Worm (Caenorhabditis elegans) whole organism, young adult: Measurements from ENCODE around the gene F55C5.10.

Experiments
- B0019.2 ChIP-seq: fragments of 200-800 bp; sonication (Bioruptor generic); conservative IDR thresholded peaks from 2 replicates; pipeline ENCODE4 v1.3.6; 2022; ENCODE audit warnings: missing genetic modification reagents, missing genetic modification characterization, missing compliant biosample characterization
- B0035.1 ChIP-seq: sonication (generic microtip); optimal IDR thresholded peaks from 2 replicates; lab custom pipeline; 2016; ENCODE audit warnings: missing genetic modification characterization, mild to moderate bottlenecking, missing compliant biosample characterization, missing genotype, missing genetic modification reagents
- B0261.1 ChIP-seq: sonication (generic microtip); optimal IDR thresholded peaks from 2 replicates; lab custom pipeline; 2016; ENCODE audit warnings: mild to moderate bottlenecking, missing genetic modification characterization, moderate library complexity, missing compliant biosample characterization
- F10E7.11 ChIP-seq: sonication (generic microtip); optimal IDR thresholded peaks from 2 replicates; lab custom pipeline; 2017; ENCODE audit warnings: mild to moderate bottlenecking, missing genetic modification characterization, moderate library complexity, missing compliant biosample characterization
- F39B2.1 ChIP-seq: fragments of 200-800 bp; sonication (Bioruptor generic); IDR thresholded peaks from 2 replicates; pipeline ENCODE4 v1.3.6; 2022; ENCODE audit warnings: missing genetic modification reagents, missing genetic modification characterization, missing compliant biosample characterization
- F57A8.1 ChIP-seq: fragments of 200-800 bp; sonication (Bioruptor generic); optimal IDR thresholded peaks from 2 replicates; lab custom pipeline; 2018; ENCODE audit warnings: mild to moderate bottlenecking, missing genetic modification characterization, moderate library complexity, missing compliant biosample characterization
- K11D2.4 ChIP-seq: fragments of 200-800 bp; sonication (Bioruptor generic); IDR thresholded peaks from 2 replicates; pipeline ENCODE4 v1.3.6; 2022; ENCODE audit warnings: missing genetic modification reagents, missing genetic modification characterization, missing compliant biosample characterization
- Y79H2A.3 ChIP-seq: fragments of 200-800 bp; sonication (Bioruptor generic); conservative IDR thresholded peaks from 2 replicates; pipeline ENCODE4 v1.3.6; 2022; ENCODE audit warnings: missing genetic modification reagents, missing genetic modification characterization, missing compliant biosample characterization
- aptf-3 ChIP-seq: fragments of 200-800 bp; sonication (Bioruptor generic); IDR thresholded peaks from 2 replicates; pipeline ENCODE4 v1.3.6; 2022; ENCODE audit warnings: missing genetic modification characterization, missing compliant biosample characterization
- ccch-3 ChIP-seq: fragments of 200-800 bp; sonication (Bioruptor generic); optimal IDR thresholded peaks from 2 replicates; lab custom pipeline; 2018; ENCODE audit warnings: mild to moderate bottlenecking, missing genetic modification characterization, missing compliant biosample characterization
- ceh-100 ChIP-seq: fragments of 200-800 bp; sonication (Bioruptor generic); IDR thresholded peaks from 2 replicates; pipeline ENCODE4 v1.3.6; 2022; ENCODE audit warnings: missing genetic modification reagents, missing genetic modification characterization, missing compliant biosample characterization
- ceh-58 ChIP-seq: fragments of 200-800 bp; sonication (Bioruptor generic); IDR thresholded peaks from 2 replicates; pipeline ENCODE4 v1.3.6; 2022; ENCODE audit warnings: missing genetic modification characterization, missing compliant biosample characterization
- chd-7 ChIP-seq: sonication (generic microtip); optimal IDR thresholded peaks from 2 replicates; lab custom pipeline; 2016; ENCODE audit warnings: mild to moderate bottlenecking, missing genetic modification characterization, moderate library complexity, missing compliant biosample characterization
- die-1 ChIP-seq: sonication (generic microtip); optimal IDR thresholded peaks from 2 replicates; lab custom pipeline; 2016; ENCODE audit warnings: missing genotype, mild to moderate bottlenecking, missing genetic modification characterization, missing compliant biosample characterization
- dpl-1 ChIP-seq: fragments of 150-350 bp; optimal IDR thresholded peaks from 2 replicates; lab custom pipeline; 2014; ENCODE audit warnings: missing biosample characterization, missing genetic modification reagents, missing genetic modification characterization
- egl-44 ChIP-seq: fragments of 200-800 bp; sonication (Bioruptor generic); IDR thresholded peaks from 2 replicates; pipeline ENCODE4 v1.3.6; 2022; ENCODE audit warnings: missing genetic modification reagents, missing genetic modification characterization, missing compliant biosample characterization
- egrh-3 ChIP-seq: fragments of 200-800 bp; sonication (Bioruptor generic); IDR thresholded peaks from 2 replicates; pipeline ENCODE4 v1.3.6; 2022; ENCODE audit warnings: missing genetic modification reagents, missing genetic modification characterization, missing compliant biosample characterization
- him-1 ChIP-seq: sonication (generic microtip); optimal IDR thresholded peaks from 2 replicates; lab custom pipeline; 2016; ENCODE audit warnings: missing genotype, missing genetic modification reagents, missing genetic modification characterization, missing compliant biosample characterization
- hlh-12 ChIP-seq: sonication (generic microtip); optimal IDR thresholded peaks from 2 replicates; lab custom pipeline; 2016; ENCODE audit warnings: missing genetic modification characterization, missing compliant biosample characterization
- hmg-1.2 ChIP-seq: fragments of 200-800 bp; sonication (Bioruptor generic); IDR thresholded peaks from 2 replicates; pipeline ENCODE4 v1.3.6; 2022; ENCODE audit warnings: missing genetic modification reagents, missing genetic modification characterization, missing compliant biosample characterization
- hrde-1 ChIP-seq: sonication (generic microtip); optimal IDR thresholded peaks from 2 replicates; lab custom pipeline; 2016; ENCODE audit warnings: missing genetic modification characterization, mild to moderate bottlenecking, missing compliant biosample characterization, moderate library complexity, missing genotype, missing genetic modification reagents, borderline replicate concordance
- lag-1 ChIP-seq: fragments of 200-800 bp; sonication (Bioruptor generic); IDR thresholded peaks from 2 replicates; pipeline ENCODE4 v1.3.6; 2022; ENCODE audit warnings: missing genetic modification reagents, missing genetic modification characterization, missing compliant biosample characterization
- lsy-27 ChIP-seq: sonication (generic microtip); optimal IDR thresholded peaks from 2 replicates; lab custom pipeline; 2017; ENCODE audit warnings: missing genetic modification characterization, mild to moderate bottlenecking, missing compliant biosample characterization, antibody characterized with exemption, missing genotype, borderline replicate concordance; ENCODE audit not compliant: insufficient read depth
- madf-10 ChIP-seq: sonication (generic microtip); optimal IDR thresholded peaks from 2 replicates; lab custom pipeline; 2016; ENCODE audit warnings: mild to moderate bottlenecking, missing genetic modification characterization, missing compliant biosample characterization
- madf-8 ChIP-seq: fragments of 200-800 bp; sonication (Bioruptor generic); conservative IDR thresholded peaks from 2 replicates; pipeline ENCODE4 v1.3.6; 2022; ENCODE audit warnings: missing genetic modification reagents, missing genetic modification characterization, missing compliant biosample characterization
- nfya-2 ChIP-seq: fragments of 200-800 bp; sonication (Bioruptor generic); IDR thresholded peaks from 2 replicates; pipeline ENCODE4 v1.3.6; 2022; ENCODE audit warnings: missing genetic modification reagents, missing genetic modification characterization, missing compliant biosample characterization
- nhr-27 ChIP-seq: fragments of 200-800 bp; sonication (Bioruptor generic); optimal IDR thresholded peaks from 2 replicates; lab custom pipeline; 2018; ENCODE audit warnings: mild to moderate bottlenecking, missing genetic modification characterization, moderate library complexity, missing compliant biosample characterization
- pbrm-1 ChIP-seq: fragments of 200-800 bp; sonication (Bioruptor generic); IDR thresholded peaks from 2 replicates; pipeline ENCODE4 v1.3.6; 2022; ENCODE audit warnings: missing genetic modification reagents, missing genetic modification characterization, missing compliant biosample characterization
- pha-4 ChIP-seq: fragments of 150-350 bp; sonication (generic microtip); optimal IDR thresholded peaks from 2 replicates; lab custom pipeline; 2014; ENCODE audit warnings: missing biosample characterization, missing genetic modification reagents, missing genetic modification characterization
- repo-1 ChIP-seq: sonication (generic microtip); optimal IDR thresholded peaks from 2 replicates; lab custom pipeline; 2017; ENCODE audit warnings: mild to moderate bottlenecking, missing genetic modification characterization, missing compliant biosample characterization
- rpc-1 ChIP-seq, 2 experiments: fragments of 150-350 bp in 1 of 2; sonication (generic microtip) in 1 of 2; optimal IDR thresholded peaks; 2 replicates each; lab custom pipeline; 2014 to 2018; ENCODE audit warnings: missing biosample characterization in 1 of 2, missing genetic modification characterization in 1 of 2, missing genetic modification reagents in 1 of 2, missing genotype in 1 of 2
- snpc-1.3 ChIP-seq: sonication (generic microtip); optimal IDR thresholded peaks from 2 replicates; lab custom pipeline; 2017; ENCODE audit warnings: missing genetic modification characterization, mild to moderate bottlenecking, missing compliant biosample characterization, antibody characterized with exemption, moderate library complexity, missing genotype, missing genetic modification reagents; ENCODE audit not compliant: insufficient read depth
- snpc-4 ChIP-seq, 5 experiments: fragments of 150-350 bp in 1 of 5; sonication (generic microtip) in 4 of 5; optimal IDR thresholded peaks; 2 replicates each; lab custom pipeline; 2014 to 2018; ENCODE audit warnings: missing genetic modification characterization in 5 of 5, missing biosample characterization in 3 of 5, antibody characterized with exemption in 2 of 5, mild to moderate bottlenecking in 2 of 5, missing compliant biosample characterization in 2 of 5, missing genotype in 2 of 5, moderate library complexity in 2 of 5, missing genetic modification reagents in 1 of 5
- somi-1 ChIP-seq: fragments of 200-800 bp; sonication (Bioruptor generic); optimal IDR thresholded peaks from 2 replicates; lab custom pipeline; 2018; ENCODE audit warnings: mild to moderate bottlenecking, missing genetic modification characterization, missing compliant biosample characterization
- unc-130 ChIP-seq: sonication (generic microtip); optimal IDR thresholded peaks from 2 replicates; lab custom pipeline; 2016; ENCODE audit warnings: missing genetic modification reagents, missing genetic modification characterization, missing compliant biosample characterization
- zim-3 ChIP-seq: sonication (generic microtip); optimal IDR thresholded peaks from 2 replicates; lab custom pipeline; 2017; ENCODE audit warnings: mild to moderate bottlenecking, missing genetic modification characterization, moderate library complexity, missing compliant biosample characterization
- ztf-22 ChIP-seq: fragments of 200-800 bp; sonication (Bioruptor generic); optimal IDR thresholded peaks from 2 replicates; lab custom pipeline; 2018; ENCODE audit warnings: mild to moderate bottlenecking, missing genetic modification characterization, moderate library complexity, missing compliant biosample characterization
- ztf-3 ChIP-seq: fragments of 200-800 bp; sonication (Bioruptor generic); optimal IDR thresholded peaks from 2 replicates; lab custom pipeline; 2018; ENCODE audit warnings: mild to moderate bottlenecking, missing genetic modification characterization, missing compliant biosample characterization

The F55C5.10 gene

ce11 chrV:12252272-12252671 is 31.0 kb upstream of the F55C5.10 start, which contains the start of gene lrx-1:
Gene lrx-1, plus strand, starts transcription at chrV:12252572.
- TF ChIP-seq zim-3 (tag; lab: Kevin White, UChicago) (no peak), die-1 (tag; lab: Kevin White, UChicago) (no peak), him-1 (tag; lab: Kevin White, UChicago) (no peak), B0019.2 (GFP tag; lab: Robert Waterston, UW) (no peak), rpc-1 (optimal IDR thresholded peaks at IDR 0.05; lab: Kevin White, UChicago) (no peak), rpc-1 (tag; optimal IDR thresholded peaks at IDR 0.05; lab: Kevin White, UChicago) (no peak), F39B2.1 (GFP tag; lab: Robert Waterston, UW) (no peak), lsy-27 (tag; lab: Kevin White, UChicago) (no peak), pha-4 (tag; lab: Kevin White, UChicago) (no peak), F57A8.1 (GFP tag; lab: Kevin White, UChicago) (no peak), hlh-12 (no peak), ceh-100 (no peak), ztf-3 (GFP tag; lab: Kevin White, UChicago) (no peak), B0261.1 (tag; lab: Kevin White, UChicago) (no peak), pbrm-1 (no peak), ztf-22 (GFP tag; lab: Kevin White, UChicago) (no peak), hrde-1 (tag; lab: Kevin White, UChicago) (no peak), egrh-3 (GFP tag; lab: Robert Waterston, UW) (no peak)

DNA sequence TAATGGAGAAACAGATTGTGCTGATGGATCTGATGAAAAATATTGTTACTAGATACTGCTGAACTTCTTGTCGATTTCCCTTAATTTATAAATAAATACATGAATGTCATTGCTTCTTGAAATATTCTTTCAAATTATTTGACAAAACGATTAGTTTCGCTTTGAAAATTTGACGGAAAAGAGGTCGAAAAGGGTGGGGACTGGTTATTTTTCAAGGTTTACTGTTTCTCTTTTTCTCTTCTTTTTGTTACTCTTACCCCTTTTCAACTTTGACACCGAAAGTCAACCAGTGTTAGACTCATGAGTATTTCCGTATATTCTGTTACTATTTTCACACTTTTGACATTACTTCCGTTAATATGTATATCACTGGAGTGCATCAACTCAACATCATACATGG is 27.9 kb upstream of the F55C5.10 start, which contains the start of gene T04H1.12:
TSS of gene T04H1.12 (plus strand) at position 301 of the 400 bp plus-strand sequence.
- TF ChIP-seq K11D2.4 (GFP tag; lab: Robert Waterston, UW) (no peak), egrh-3 (GFP tag; lab: Robert Waterston, UW) (no peak), F10E7.11 (tag; lab: Kevin White, UChicago) (no peak), egl-44 (GFP tag; lab: Robert Waterston, UW) (no peak), somi-1 (GFP tag; lab: Kevin White, UChicago) (no peak), snpc-4 (GFP tag; optimal IDR thresholded peaks at IDR 0.05; lab: Kevin White, UChicago) (no peak), snpc-4 (tag; optimal IDR thresholded peaks at IDR 0.05; lab: Kevin White, UChicago) (no peak), Y79H2A.3 (GFP tag; lab: Robert Waterston, UW) (no peak), snpc-1.3 (tag; lab: Kevin White, UChicago) (no peak), nfya-2 (GFP tag; lab: Robert Waterston, UW) (no peak), B0035.1 (tag; lab: Kevin White, UChicago) (no peak), hlh-12 (no peak)

DNA sequence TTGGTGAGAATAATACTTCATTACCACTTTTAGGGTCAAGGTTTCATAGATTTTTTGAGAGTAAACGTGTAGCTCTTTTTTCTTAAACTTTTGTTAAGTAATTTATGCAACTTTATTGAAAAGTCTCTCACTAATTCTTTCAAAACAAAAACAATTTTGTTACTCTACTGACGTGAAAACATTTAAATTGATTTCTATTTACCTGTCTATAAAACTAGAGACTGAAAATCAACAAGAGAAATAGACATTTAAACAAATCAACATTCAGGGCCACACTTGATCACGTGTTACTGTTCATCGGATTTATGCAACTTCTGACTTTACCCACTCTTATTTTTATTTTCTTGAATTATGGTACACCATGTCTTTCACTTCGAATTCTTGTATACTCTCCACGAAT is 26.9 kb upstream of the F55C5.10 start, which contains the start of gene ugt-55:
TSS of gene ugt-55 (plus strand) at position 301 of the 400 bp plus-strand sequence.
- no peak for TF ChIP-seq unc-130 (GFP tag; lab: Kevin White, UChicago)
- no peak for TF ChIP-seq madf-10 (tag; lab: Kevin White, UChicago)
- TF ChIP-seq ceh-100 = no peak
- no peak for TF ChIP-seq chd-7 (tag; lab: Kevin White, UChicago)
- TF ChIP-seq madf-8 = no peak
- TF ChIP-seq nfya-2 (GFP tag; lab: Robert Waterston, UW) = no peak
- TF ChIP-seq ccch-3 (GFP tag; lab: Kevin White, UChicago) = no peak
- TF ChIP-seq nhr-27 (tag; lab: Kevin White, UChicago) = no peak
- TF ChIP-seq lag-1 = no peak
- TF ChIP-seq hmg-1.2 = no peak
- TF ChIP-seq dpl-1 = no peak
- TF ChIP-seq B0019.2 (GFP tag; lab: Robert Waterston, UW) = no peak
- TF ChIP-seq hrde-1 (tag; lab: Kevin White, UChicago) = no peak
- no peak for TF ChIP-seq repo-1
- no peak for TF ChIP-seq aptf-3
- no peak for TF ChIP-seq ceh-58 (GFP tag; lab: Robert Waterston, UW)
